Fruit fly (Drosophila melanogaster) whole organism, prepupa: ENCODE data around the gene CG10195.

Experiments
- CG10631 ChIP-seq: fragments of 200-800 bp; sonication (Bioruptor generic); optimal IDR thresholded peaks from 2 replicates; lab custom pipeline; 2016; ENCODE audit warnings: missing biosample characterization, missing genetic modification characterization
- CG10669 ChIP-seq: fragments of 200-800 bp; sonication (Bioruptor generic); optimal IDR thresholded peaks from 3 replicates; lab custom pipeline; 2018; ENCODE audit warnings: missing biosample characterization, mild to moderate bottlenecking, missing genetic modification characterization, moderate library complexity
- CG11294 ChIP-seq: fragments of 200-800 bp; sonication (Bioruptor generic); IDR thresholded peaks from 2 replicates; pipeline ENCODE4 v1.3.6; 2022; ENCODE audit warnings: missing biosample characterization, missing genetic modification characterization
- CG11902 ChIP-seq: fragments of 200-800 bp; sonication (Bioruptor generic); optimal IDR thresholded peaks from 3 replicates; lab custom pipeline; 2016; ENCODE audit warnings: missing biosample characterization, missing genetic modification characterization
- CG15336 ChIP-seq: fragments of 200-800 bp; sonication (Bioruptor generic); IDR thresholded peaks from 2 replicates; pipeline ENCODE4 v1.3.6; 2022; ENCODE audit warnings: missing biosample characterization, missing genetic modification characterization
- CG1621 ChIP-seq: fragments of 200-800 bp; sonication (Bioruptor generic); optimal IDR thresholded peaks from 3 replicates; lab custom pipeline; 2018; ENCODE audit warnings: missing biosample characterization, mild to moderate bottlenecking, missing genetic modification characterization
- CG3032 ChIP-seq: fragments of 200-800 bp; optimal IDR thresholded peaks from 2 replicates; lab custom pipeline; 2019; ENCODE audit warnings: missing biosample characterization, mild to moderate bottlenecking, missing genetic modification characterization, moderate library complexity
- CG4318 ChIP-seq: fragments of 200-800 bp; sonication (Bioruptor generic); optimal IDR thresholded peaks from 3 replicates; lab custom pipeline; 2017; ENCODE audit warnings: missing biosample characterization, mild to moderate bottlenecking, missing genetic modification characterization
- CG6163 ChIP-seq: fragments of 200-800 bp; sonication (Bioruptor generic); IDR thresholded peaks from 3 replicates; pipeline ENCODE4 v1.3.6; 2022; ENCODE audit warnings: missing biosample characterization, missing genetic modification characterization
- CG6792 ChIP-seq: fragments of 200-800 bp; sonication (Bioruptor generic); optimal IDR thresholded peaks from 3 replicates; lab custom pipeline; 2016; ENCODE audit warnings: missing biosample characterization, missing genetic modification characterization
- CG6808 ChIP-seq: fragments of 200-800 bp; sonication (Bioruptor generic); optimal IDR thresholded peaks from 3 replicates; lab custom pipeline; 2017; ENCODE audit warnings: missing biosample characterization, missing genetic modification characterization, mild to moderate bottlenecking, moderate library complexity, missing genetic modification reagents
- CG9139 ChIP-seq: fragments of 200-800 bp; sonication (Bioruptor generic); optimal IDR thresholded peaks from 3 replicates; lab custom pipeline; 2017; ENCODE audit warnings: missing biosample characterization, mild to moderate bottlenecking, missing genetic modification characterization
- Ets21C ChIP-seq: fragments of 200-800 bp; sonication (Bioruptor generic); optimal IDR thresholded peaks from 3 replicates; lab custom pipeline; 2016; ENCODE audit warnings: missing biosample characterization, missing genetic modification characterization
- Ets96B ChIP-seq: fragments of 200-800 bp; optimal IDR thresholded peaks from 2 replicates; lab custom pipeline; 2019; ENCODE audit warnings: missing biosample characterization, mild to moderate bottlenecking, missing genetic modification characterization, moderate library complexity
- Hr38 ChIP-seq: sonication (Bioruptor generic); optimal IDR thresholded peaks from 2 replicates; lab custom pipeline; 2016; ENCODE audit warnings: missing biosample characterization, missing genetic modification characterization
- Hr39 ChIP-seq: fragments of 200-800 bp; sonication (Bioruptor generic); optimal IDR thresholded peaks from 2 replicates; lab custom pipeline; 2016; ENCODE audit warnings: missing biosample characterization, missing genetic modification characterization
- Sox102F ChIP-seq: fragments of 200-800 bp; sonication (Bioruptor generic); optimal IDR thresholded peaks from 2 replicates; lab custom pipeline; 2016; ENCODE audit warnings: missing biosample characterization, mild to moderate bottlenecking, missing genetic modification characterization
- achi ChIP-seq: fragments of 200-800 bp; sonication (Bioruptor generic); optimal IDR thresholded peaks from 3 replicates; lab custom pipeline; 2016; ENCODE audit warnings: missing biosample characterization, missing genetic modification characterization
- acj6 ChIP-seq: fragments of 200-800 bp; sonication (Bioruptor generic); optimal IDR thresholded peaks from 3 replicates; lab custom pipeline; 2016; ENCODE audit warnings: missing biosample characterization, missing genetic modification characterization
- cyc ChIP-seq: fragments of 200-800 bp; sonication (Bioruptor generic); optimal IDR thresholded peaks from 3 replicates; lab custom pipeline; 2016; ENCODE audit warnings: missing biosample characterization, missing genetic modification characterization
- dac ChIP-seq: fragments of 200-800 bp; sonication (Bioruptor generic); optimal IDR thresholded peaks from 2 replicates; lab custom pipeline; 2017; ENCODE audit warnings: missing biosample characterization, mild to moderate bottlenecking, missing genetic modification characterization
- esn ChIP-seq: fragments of 200-800 bp; sonication (Bioruptor generic); optimal IDR thresholded peaks from 2 replicates; lab custom pipeline; 2016; ENCODE audit warnings: missing biosample characterization, mild to moderate bottlenecking, missing genetic modification characterization, moderate library complexity
- fd85E ChIP-seq: fragments of 200-800 bp; sonication (Bioruptor generic); optimal IDR thresholded peaks from 3 replicates; lab custom pipeline; 2016; ENCODE audit warnings: missing biosample characterization, missing genetic modification characterization
- lz ChIP-seq: fragments of 200-800 bp; sonication (Bioruptor generic); optimal IDR thresholded peaks from 3 replicates; lab custom pipeline; 2016; ENCODE audit warnings: missing biosample characterization, missing genetic modification characterization
- net ChIP-seq: fragments of 200-800 bp; sonication (Bioruptor generic); optimal IDR thresholded peaks from 3 replicates; lab custom pipeline; 2016; ENCODE audit warnings: missing biosample characterization, missing genetic modification characterization
- spab ChIP-seq: fragments of 200-800 bp; sonication (Bioruptor generic); optimal IDR thresholded peaks from 2 replicates; lab custom pipeline; 2017; ENCODE audit warnings: missing biosample characterization, mild to moderate bottlenecking, missing genetic modification characterization, missing genetic modification reagents
- svp ChIP-seq: fragments of 200-800 bp; sonication (Bioruptor generic); peaks from one replicate; lab custom pipeline; 2016; ENCODE audit warnings: missing biosample characterization, missing genetic modification characterization

CG10195 gene

dm6 chr2L:19487190-19487589 is 2.7 kb upstream of the CG10195 start, which contains the start of gene CG13083:
CG13083 (plus strand) TSS chr2L:19487490.
- TF ChIP-seq lz (no peak), esn (no peak), cyc (GFP tag; lab: Kevin White, UChicago) (no peak), dac (no peak), Sox102F (GFP tag; lab: Kevin White, UChicago) (no peak), Hr38 (no peak), spab (GFP tag; lab: Kevin White, UChicago) (no peak), CG3032 (tag; lab: Kevin White, UChicago) (no peak), CG6163 (GFP tag; lab: Robert Waterston, UW) (no peak), Ets21C (GFP tag; lab: Kevin White, UChicago) (no peak), CG9139 (GFP tag; lab: Kevin White, UChicago) (no peak), CG6808 (GFP tag; lab: Kevin White, UChicago) (no peak), fd85E (no peak), CG6792 (GFP tag; lab: Kevin White, UChicago) (no peak)

dm6 chr2L:19480406-19481334 is 3.8 kb downstream of the CG10195 start:
- TF ChIP-seq CG10669 (GFP tag; lab: Kevin White, UChicago) = no peak
- TF ChIP-seq svp (GFP tag; lab: Kevin White, UChicago) = peak; percentile 23
- TF ChIP-seq, all 60 proteins: peak for 1

- TF ChIP-seq CG1621 (tag; lab: Kevin White, UChicago) (no peak), Hr39 (no peak), CG4318 (GFP tag; lab: Kevin White, UChicago) (no peak), svp (GFP tag; lab: Kevin White, UChicago) (peak; percentile 45), CG11902 (GFP tag; lab: Kevin White, UChicago) (no peak)
Observed at dm6 chr2L:19479249-19479984, 5.1 kb downstream of the CG10195 start.

- peak; percentile 59 for TF ChIP-seq svp (GFP tag; lab: Kevin White, UChicago)
- TF ChIP-seq CG15336 (GFP tag; lab: Robert Waterston, UW) = no peak
Observed at dm6 chr2L:19473397-19474009, 11.0 kb downstream of the CG10195 start.

dm6 chr2L:19472256-19472655 is 12.2 kb downstream of the CG10195 start:
- TF ChIP-seq CG15336 (GFP tag; lab: Robert Waterston, UW) (no peak), cyc (GFP tag; lab: Kevin White, UChicago) (no peak), Ets96B (tag; lab: Kevin White, UChicago) (no peak), spab (GFP tag; lab: Kevin White, UChicago) (no peak), CG11294 (GFP tag; lab: Robert Waterston, UW) (no peak)

dm6 chr2L:19469751-19470150 is 14.8 kb downstream of the CG10195 start:
- TF ChIP-seq CG10631 (GFP tag; lab: Kevin White, UChicago) (peak; percentile 14), acj6 (GFP tag; lab: Kevin White, UChicago) (peak; percentile 0), CG4318 (GFP tag; lab: Kevin White, UChicago) (no peak), net (GFP tag; lab: Kevin White, UChicago) (no peak), CG6163 (GFP tag; lab: Robert Waterston, UW) (no peak), achi (GFP tag; lab: Kevin White, UChicago) (peak; percentile 16)
